Fruit fly (Drosophila melanogaster) whole organism, embryonic: ENCODE measurements around the gene CG16826.

ENCODE experiments used
- Ada2b ChIP-seq: fragments of 200-800 bp; sonication (Bioruptor generic); IDR thresholded peaks from 2 replicates; pipeline ENCODE4 v1.3.6; 2022; ENCODE audit warnings: missing biosample characterization, missing genetic modification characterization
- Awh ChIP-seq: fragments of 200-800 bp; sonication (Bioruptor generic); IDR thresholded peaks from 2 replicates; pipeline ENCODE4, ENCODE4 v1.3.6; 2022; ENCODE audit warnings: missing biosample characterization, missing genetic modification characterization
- B-H2 ChIP-seq: fragments of 200-800 bp; sonication (Bioruptor generic); optimal IDR thresholded peaks from 2 replicates; lab custom pipeline; 2018; ENCODE audit warnings: missing biosample characterization, mild to moderate bottlenecking, missing genetic modification characterization
- Blimp-1 ChIP-seq: fragments of 200-800 bp; sonication (Bioruptor generic); optimal IDR thresholded peaks from 3 replicates; lab custom pipeline; 2018; ENCODE audit warnings: missing biosample characterization, missing genetic modification characterization, mild to moderate bottlenecking, moderate library complexity, missing genetic modification reagents
- Bteb2 ChIP-seq: fragments of 200-800 bp; sonication (Bioruptor generic); optimal IDR thresholded peaks from 2 replicates; lab custom pipeline; 2016; ENCODE audit warnings: missing biosample characterization, missing genetic modification characterization
- CG1024 ChIP-seq: fragments of 200-800 bp; sonication (Bioruptor generic); IDR thresholded peaks from 2 replicates; pipeline ENCODE4 v1.3.6; 2022; ENCODE audit warnings: missing biosample characterization, missing genetic modification characterization
- CG10321 ChIP-seq: fragments of 200-800 bp; sonication (Bioruptor generic); IDR thresholded peaks from 2 replicates; pipeline ENCODE4 v1.3.6; 2022; ENCODE audit warnings: missing biosample characterization, missing genetic modification characterization
- CG10959 ChIP-seq: fragments of 200-800 bp; sonication (Bioruptor generic); IDR thresholded peaks from 2 replicates; pipeline ENCODE4 v1.3.6; 2022; ENCODE audit warnings: missing biosample characterization, missing genetic modification characterization
- CG11398 ChIP-seq: fragments of 200-800 bp; sonication (Bioruptor generic); optimal IDR thresholded peaks from 2 replicates; lab custom pipeline; 2016; ENCODE audit warnings: missing biosample characterization, missing genetic modification characterization
- CG11456 ChIP-seq: fragments of 200-800 bp; sonication (Bioruptor generic); IDR thresholded peaks from 3 replicates; pipeline ENCODE4 v1.3.6; 2022; ENCODE audit warnings: missing biosample characterization, missing genetic modification characterization
- CG11504 ChIP-seq: fragments of 200-800 bp; sonication (Bioruptor generic); optimal IDR thresholded peaks from 3 replicates; lab custom pipeline; 2019; ENCODE audit warnings: missing biosample characterization, mild to moderate bottlenecking, missing genetic modification characterization, moderate library complexity
- CG12744 ChIP-seq: fragments of 200-800 bp; sonication (Bioruptor generic); optimal IDR thresholded peaks from 2 replicates; lab custom pipeline; 2016; ENCODE audit warnings: missing biosample characterization, missing genetic modification characterization
- CG13424 ChIP-seq: fragments of 200-800 bp; sonication (Bioruptor generic); optimal IDR thresholded peaks from 2 replicates; lab custom pipeline; 2019; ENCODE audit warnings: missing biosample characterization, mild to moderate bottlenecking, missing genetic modification characterization, moderate library complexity
- CG14965 ChIP-seq: fragments of 200-800 bp; sonication (Bioruptor generic); optimal IDR thresholded peaks from 2 replicates; lab custom pipeline; 2016; ENCODE audit warnings: missing biosample characterization, missing genetic modification characterization, borderline replicate concordance
- CG1647 ChIP-seq: fragments of 200-800 bp; sonication (Bioruptor generic); optimal IDR thresholded peaks from 3 replicates; lab custom pipeline; 2016; ENCODE audit warnings: missing biosample characterization, missing genetic modification characterization
- CG30020 ChIP-seq: fragments of 200-800 bp; optimal IDR thresholded peaks from 2 replicates; lab custom pipeline; 2019; ENCODE audit warnings: missing biosample characterization, mild to moderate bottlenecking, missing genetic modification characterization, moderate library complexity
- CG34376 ChIP-seq: fragments of 200-800 bp; sonication (Bioruptor generic); optimal IDR thresholded peaks from 2 replicates; lab custom pipeline; 2018; ENCODE audit warnings: missing biosample characterization, mild to moderate bottlenecking, missing genetic modification characterization
- CG5180 ChIP-seq: fragments of 200-800 bp; sonication (Bioruptor generic); optimal IDR thresholded peaks from 3 replicates; lab custom pipeline; 2017; ENCODE audit warnings: missing biosample characterization, missing genetic modification characterization, mild to moderate bottlenecking, moderate library complexity, missing genetic modification reagents
- CG5953 ChIP-seq: fragments of 200-800 bp; sonication (Bioruptor generic); IDR thresholded peaks from 2 replicates; pipeline ENCODE4 v1.3.6; 2022; ENCODE audit warnings: missing biosample characterization, missing genetic modification characterization
- CG6254 ChIP-seq: fragments of 200-800 bp; sonication (Bioruptor generic); optimal IDR thresholded peaks from 3 replicates; lab custom pipeline; 2017; ENCODE audit warnings: mild to moderate bottlenecking, missing biosample characterization, missing genetic modification reagents, missing genetic modification characterization
- CG7987 ChIP-seq: fragments of 200-800 bp; sonication (Bioruptor generic); optimal IDR thresholded peaks from 2 replicates; lab custom pipeline; 2018; ENCODE audit warnings: missing biosample characterization, mild to moderate bottlenecking, missing genetic modification characterization, moderate library complexity
- Chrac-16 ChIP-seq: fragments of 200-800 bp; sonication (Bioruptor generic); optimal IDR thresholded peaks from 3 replicates; lab custom pipeline; 2016; ENCODE audit warnings: missing biosample characterization, missing genetic modification characterization
- Dp ChIP-seq: fragments of 200-800 bp; sonication (Bioruptor generic); optimal IDR thresholded peaks from 2 replicates; lab custom pipeline; 2018; ENCODE audit warnings: missing biosample characterization, mild to moderate bottlenecking, missing genetic modification characterization, moderate library complexity
- Eip74EF ChIP-seq, 2 experiments: fragments of 200-800 bp in 1 of 2; fragments of >200 bp in 1 of 2; sonication (Bioruptor generic) in 1 of 2; optimal IDR thresholded peaks; 2 replicates each; lab custom pipeline; 2017 to 2019; ENCODE audit warnings: missing biosample characterization in 2 of 2, missing genetic modification characterization in 2 of 2, mild to moderate bottlenecking in 1 of 2, moderate library complexity in 1 of 2
- Hmr ChIP-seq: fragments of 200-800 bp; sonication (Bioruptor generic); optimal IDR thresholded peaks from 3 replicates; lab custom pipeline; 2017; ENCODE audit warnings: mild to moderate bottlenecking, missing biosample characterization, missing genetic modification reagents, missing genetic modification characterization
- Hr39 ChIP-seq: fragments of >200 bp; optimal IDR thresholded peaks from 2 replicates; lab custom pipeline; 2017
- Hr51 ChIP-seq, 2 experiments: fragments of 200-800 bp; sonication (Bioruptor generic); optimal IDR thresholded peaks; 2 replicates in 1 of 2; 3 replicates in 1 of 2; lab custom pipeline; 2016 to 2018; ENCODE audit warnings: missing biosample characterization in 2 of 2, missing genetic modification characterization in 2 of 2, mild to moderate bottlenecking in 1 of 2, moderate library complexity in 1 of 2
- Hsf ChIP-seq: fragments of 200-800 bp; sonication (Bioruptor generic); optimal IDR thresholded peaks from 3 replicates; lab custom pipeline; 2016; ENCODE audit warnings: missing biosample characterization, missing genetic modification characterization
- Jarid2 ChIP-seq: fragments of 200-800 bp; sonication (Bioruptor generic); optimal IDR thresholded peaks from 3 replicates; lab custom pipeline; 2017; ENCODE audit warnings: mild to moderate bottlenecking, missing biosample characterization, missing genetic modification reagents, missing genetic modification characterization
- NC2α ChIP-seq: fragments of 200-800 bp; sonication (Bioruptor generic); optimal IDR thresholded peaks from 2 replicates; lab custom pipeline; 2016; ENCODE audit warnings: missing biosample characterization, missing genetic modification characterization
- Opbp ChIP-seq: fragments of 200-800 bp; sonication (Bioruptor generic); IDR thresholded peaks from 3 replicates; pipeline ENCODE4 v1.3.6; 2022; ENCODE audit warnings: missing biosample characterization, missing genetic modification characterization; ENCODE audit not compliant: partially characterized antibody
- Rx ChIP-seq: fragments of 200-800 bp; sonication (Bioruptor generic); IDR thresholded peaks from 2 replicates; pipeline ENCODE4 v1.3.6; 2022; ENCODE audit warnings: missing biosample characterization, missing genetic modification characterization
- Spps ChIP-seq: fragments of 200-800 bp; sonication (Bioruptor generic); optimal IDR thresholded peaks from 2 replicates; lab custom pipeline; 2018; ENCODE audit warnings: missing biosample characterization, mild to moderate bottlenecking, missing genetic modification characterization
- al ChIP-seq: fragments of 200-800 bp; sonication (Bioruptor generic); IDR thresholded peaks from 2 replicates; pipeline ENCODE4 v1.3.6; 2022; ENCODE audit warnings: missing biosample characterization, missing genetic modification characterization
- aop ChIP-seq: fragments of 200-800 bp; sonication (Bioruptor generic); IDR thresholded peaks from 2 replicates; pipeline ENCODE4 v1.3.6; 2022; ENCODE audit warnings: missing biosample characterization, missing genetic modification characterization
- ato ChIP-seq: fragments of 200-800 bp; sonication (Bioruptor generic); IDR thresholded peaks from 2 replicates; pipeline ENCODE4 v1.3.6; 2022; ENCODE audit warnings: missing biosample characterization, missing genetic modification characterization; ENCODE audit not compliant: partially characterized antibody
- bsh ChIP-seq, 2 experiments: fragments of 200-800 bp; sonication (Bioruptor generic); optimal IDR thresholded peaks; 2 replicates each; lab custom pipeline; 2017 to 2018; ENCODE audit warnings: mild to moderate bottlenecking in 2 of 2, missing biosample characterization in 2 of 2, missing genetic modification characterization in 2 of 2, moderate library complexity in 1 of 2
- cg ChIP-seq: fragments of 200-800 bp; sonication (Bioruptor generic); optimal IDR thresholded peaks from 3 replicates; lab custom pipeline; 2019; ENCODE audit warnings: missing biosample characterization, mild to moderate bottlenecking, missing genetic modification characterization, moderate library complexity
- crc ChIP-seq: fragments of 200-800 bp; sonication (Bioruptor generic); optimal IDR thresholded peaks from 2 replicates; lab custom pipeline; 2016; ENCODE audit warnings: missing biosample characterization, missing genetic modification characterization
- eve ChIP-seq, 2 experiments: fragments of >200 bp; optimal IDR thresholded peaks; 2 replicates each; lab custom pipeline; 2017; ENCODE audit warnings: missing biosample characterization in 2 of 2, missing genetic modification characterization in 2 of 2
- gfzf ChIP-seq: fragments of 200-800 bp; sonication (Bioruptor generic); optimal IDR thresholded peaks from 2 replicates; lab custom pipeline; 2016; ENCODE audit warnings: missing biosample characterization, mild to moderate bottlenecking, missing genetic modification characterization, moderate library complexity
- grn ChIP-seq: fragments of 200-800 bp; sonication (Bioruptor generic); optimal IDR thresholded peaks from 3 replicates; lab custom pipeline; 2017; ENCODE audit warnings: missing biosample characterization, missing genetic modification characterization
- gsb ChIP-seq: fragments of 200-800 bp; sonication (Bioruptor generic); IDR thresholded peaks from 2 replicates; pipeline ENCODE4 v1.3.6; 2022; ENCODE audit warnings: missing biosample characterization, missing genetic modification characterization
- klu ChIP-seq: fragments of 200-800 bp; sonication (Bioruptor generic); IDR thresholded peaks from 2 replicates; pipeline ENCODE4 v1.3.6; 2022; ENCODE audit warnings: missing biosample characterization, missing genetic modification characterization
- nerfin-2 ChIP-seq: fragments of 200-800 bp; sonication (Bioruptor generic); IDR thresholded peaks from 2 replicates; pipeline ENCODE4 v1.3.6; 2022; ENCODE audit warnings: missing biosample characterization, missing genetic modification characterization; ENCODE audit not compliant: partially characterized antibody
- nmo ChIP-seq: fragments of 200-800 bp; sonication (Bioruptor generic); optimal IDR thresholded peaks from 2 replicates; lab custom pipeline; 2018; ENCODE audit warnings: missing biosample characterization, mild to moderate bottlenecking, missing genetic modification characterization, moderate library complexity
- pzg ChIP-seq: fragments of 200-800 bp; sonication (Bioruptor generic); optimal IDR thresholded peaks from 3 replicates; lab custom pipeline; 2018; ENCODE audit warnings: missing biosample characterization, mild to moderate bottlenecking, missing genetic modification characterization, moderate library complexity
- unc-4 ChIP-seq: fragments of 200-800 bp; sonication (Bioruptor generic); IDR thresholded peaks from 2 replicates; pipeline ENCODE4 v1.3.6; 2022; ENCODE audit warnings: missing biosample characterization, missing genetic modification characterization; ENCODE audit not compliant: partially characterized antibody
- zen ChIP-seq: fragments of 200-800 bp; sonication (Bioruptor generic); optimal IDR thresholded peaks from 3 replicates; lab custom pipeline; 2018; ENCODE audit warnings: missing biosample characterization, mild to moderate bottlenecking, missing genetic modification characterization, moderate library complexity
- zen2 ChIP-seq: fragments of 200-800 bp; sonication (Bioruptor generic); IDR thresholded peaks from 3 replicates; pipeline ENCODE4 v1.3.6; 2022; ENCODE audit warnings: missing biosample characterization, missing genetic modification characterization; ENCODE audit not compliant: partially characterized antibody

Gene CG16826

dm6 chr2L:13367378-13367777 lies 19.8 kb downstream of the CG16826 start, which contains the start of gene Tap42 (continued):
- TF ChIP-seq Opbp (GFP tag; lab: Robert Waterston, UW) (no peak), eve (GFP tag; optimal IDR thresholded peaks at IDR 0.05; lab: Kevin White, UChicago) (no peak), unc-4 (GFP tag; lab: Robert Waterston, UW) (no peak), CG11398 (no peak), CG11456 (GFP tag; lab: Robert Waterston, UW) (no peak), ato (no peak), Chrac-16 (GFP tag; lab: Kevin White, UChicago) (no peak), Rx (GFP tag; lab: Robert Waterston, UW) (no peak), Eip74EF (GFP tag; optimal IDR thresholded peaks at IDR 0.05; lab: Kevin White, UChicago) (no peak), aop (GFP tag; lab: Robert Waterston, UW) (no peak), pzg (GFP tag; lab: Kevin White, UChicago) (peak; percentile 45), CG10321 (no peak), Bteb2 (GFP tag; lab: Kevin White, UChicago) (peak; percentile 13), Awh (GFP tag; lab: Robert Waterston, UW) (no peak), nmo (GFP tag; lab: Kevin White, UChicago) (peak; percentile 20), bsh (GFP tag; optimal IDR thresholded peaks at IDR 0.05; lab: Kevin White, UChicago) (peak in 1 of 2 experiments; percentile 13), Jarid2 (GFP tag; lab: Kevin White, UChicago) (no peak), crc (no peak), NC2α (GFP tag; lab: Kevin White, UChicago) (no peak), Hr39 (lab: Kevin White, UChicago) (no peak), Dp (GFP tag; lab: Kevin White, UChicago) (no peak), CG10959 (no peak), gfzf (GFP tag; lab: Kevin White, UChicago) (peak; percentile 20), CG6254 (no peak), CG5180 (GFP tag; lab: Kevin White, UChicago) (no peak), CG1647 (GFP tag; lab: Kevin White, UChicago) (no peak), zen (no peak), CG34376 (GFP tag; lab: Kevin White, UChicago) (peak; percentile 35), CG12744 (GFP tag; lab: Kevin White, UChicago) (peak; percentile 13), grn (GFP tag; lab: Kevin White, UChicago) (no peak), Hsf (GFP tag; lab: Kevin White, UChicago) (peak; percentile 32), CG5953 (GFP tag; lab: Robert Waterston, UW) (no peak), Hr51 (GFP tag; optimal IDR thresholded peaks at IDR 0.05; lab: Kevin White, UChicago) (peak in 1 of 2 experiments; percentile 17), CG13424 (tag; lab: Kevin White, UChicago) (peak; percentile 49), al (no peak), cg (GFP tag; lab: Kevin White, UChicago) (no peak), CG30020 (tag; lab: Kevin White, UChicago) (peak; percentile 16), gsb (GFP tag; lab: Robert Waterston, UW) (no peak), CG1024 (GFP tag; lab: Robert Waterston, UW) (no peak), Spps (tag; lab: Kevin White, UChicago) (no peak), nerfin-2 (GFP tag; lab: Robert Waterston, UW) (no peak), Hmr (no peak), zen2 (no peak), Blimp-1 (GFP tag; lab: Kevin White, UChicago) (no peak), CG7987 (GFP tag; lab: Kevin White, UChicago) (peak; percentile 5), Ada2b (GFP tag; lab: Robert Waterston, UW) (no peak), CG14965 (GFP tag; lab: Kevin White, UChicago) (no peak), B-H2 (GFP tag; lab: Kevin White, UChicago) (peak; percentile 26), CG11504 (tag; lab: Kevin White, UChicago) (peak; percentile 43), klu (GFP tag; lab: Robert Waterston, UW) (no peak)
